Worm (Caenorhabditis elegans) whole organism, L2 larva: ENCODE measurements around the gene R04E5.7.

Experiments used
- R02D3.7 ChIP-seq: fragments of 150-350 bp; optimal IDR thresholded peaks from 2 replicates; lab custom pipeline; 2014; ENCODE audit warnings: missing biosample characterization, missing genetic modification characterization
- ama-1 ChIP-seq: fragments of 150-350 bp; optimal IDR thresholded peaks from 2 replicates; lab custom pipeline; 2018; ENCODE audit warnings: inconsistent platforms
- blmp-1 ChIP-seq: sonication (generic microtip); optimal IDR thresholded peaks from 2 replicates; lab custom pipeline; 2017; ENCODE audit warnings: missing genetic modification characterization, mild to moderate bottlenecking, missing compliant biosample characterization, antibody characterized with exemption, moderate library complexity; ENCODE audit not compliant: insufficient read depth
- ceh-16 ChIP-seq: fragments of 150-350 bp; optimal IDR thresholded peaks from 2 replicates; lab custom pipeline; 2014; ENCODE audit warnings: missing biosample characterization, missing genetic modification characterization
- elt-3 ChIP-seq: sonication (generic microtip); optimal IDR thresholded peaks from 2 replicates; lab custom pipeline; 2017; ENCODE audit warnings: missing biosample characterization, missing genetic modification characterization
- lsy-2 ChIP-seq, 2 experiments: fragments of 150-350 bp in 1 of 2; sonication (generic microtip) in 1 of 2; optimal IDR thresholded peaks; 2 replicates each; lab custom pipeline; 2014 to 2017; ENCODE audit warnings: missing biosample characterization in 2 of 2, missing genetic modification characterization in 2 of 2
- nhr-11 ChIP-seq: fragments of 150-350 bp; optimal IDR thresholded peaks from 2 replicates; lab custom pipeline; 2014; ENCODE audit warnings: missing biosample characterization, missing genetic modification characterization
- unc-39 ChIP-seq: fragments of 150-350 bp; optimal IDR thresholded peaks from 2 replicates; lab custom pipeline; 2014; ENCODE audit warnings: missing biosample characterization, missing genetic modification characterization
- unc-62 ChIP-seq: fragments of 150-350 bp; optimal IDR thresholded peaks from 2 replicates; lab custom pipeline; 2014; ENCODE audit warnings: missing biosample characterization, missing genetic modification reagents, missing genetic modification characterization

DNA sequence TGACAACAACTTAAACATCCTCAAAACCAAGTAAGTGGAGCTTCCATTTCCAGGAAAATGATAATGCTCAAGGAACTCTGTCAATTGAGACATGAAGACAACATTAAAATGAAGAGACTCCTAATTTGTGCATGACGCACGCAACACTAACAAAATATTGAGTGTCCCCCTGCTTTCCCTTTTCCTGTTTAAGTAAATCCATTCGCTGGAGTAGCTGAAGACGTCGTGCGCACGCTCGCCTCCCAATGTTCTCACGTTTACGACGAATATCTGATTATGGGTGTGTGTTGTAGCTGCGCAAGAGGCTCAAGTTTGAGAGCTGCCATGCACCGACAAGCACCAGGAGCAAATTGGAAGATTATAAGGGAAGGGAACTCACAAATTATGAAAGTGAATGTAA is 3.9 kb upstream of the R04E5.7 start:
- TF ChIP-seq unc-62 (no peak), ceh-16 (tag; lab: Kevin White, UChicago) (no peak), elt-3 (tag; lab: Kevin White, UChicago) (no peak), ama-1 (lab: Kevin White, UChicago) (no peak), nhr-11 (tag; lab: Kevin White, UChicago) (no peak), unc-39 (tag; lab: Kevin White, UChicago) (no peak), R02D3.7 (tag; lab: Kevin White, UChicago) (no peak), lsy-2 (tag; optimal IDR thresholded peaks at IDR 0.05; lab: Kevin White, UChicago) (peak in 1 of 2 experiments; percentile 40), blmp-1 (tag; lab: Kevin White, UChicago) (no peak)
